Worm (Caenorhabditis elegans): ENCODE measurements around the gene fndc-1.

ce11 chrII:11234751-11235150 lies 2.4 kb downstream of the fndc-1 start, which contains the start of gene cox-15:
- no peak for TF ChIP-seq C38D4.7 (GFP tag; optimal IDR thresholded peaks at IDR 0.05)
- no peak for TF ChIP-seq ahr-1 (tag; optimal IDR thresholded peaks at IDR 0.05)
- TF ChIP-seq ztf-16 (tag; optimal IDR thresholded peaks at IDR 0.05) = no peak
- no peak for TF ChIP-seq ceh-22 (tag; optimal IDR thresholded peaks at IDR 0.05)
- no peak for TF ChIP-seq ama-1 (optimal IDR thresholded peaks at IDR 0.05)
- no peak for TF ChIP-seq pag-3 (tag; optimal IDR thresholded peaks at IDR 0.05; ENCODE audit: borderline replicate concordance)
- no peak for TF ChIP-seq fkh-10 (GFP tag; optimal IDR thresholded peaks at IDR 0.05)
